Worm (Caenorhabditis elegans) whole organism, L4 larva: Measurements from ENCODE around the gene scc-1.

Experiments
- ama-1 ChIP-seq: fragments of 150-350 bp; optimal IDR thresholded peaks from 2 replicates; lab custom pipeline; 2014; ENCODE audit warnings: inconsistent platforms, mixed read lengths
- dmd-8 ChIP-seq: fragments of 200-800 bp; sonication (Bioruptor generic); IDR thresholded peaks from 2 replicates; pipeline ENCODE4 v1.3.6; 2022; ENCODE audit warnings: missing genetic modification characterization, missing compliant biosample characterization
- mep-1 ChIP-seq: fragments of 150-350 bp; sonication (generic microtip); optimal IDR thresholded peaks from 3 replicates; lab custom pipeline; 2014; ENCODE audit warnings: missing biosample characterization, missing genetic modification characterization
- pqm-1 ChIP-seq: sonication (generic microtip); optimal IDR thresholded peaks from 2 replicates; lab custom pipeline; 2017; ENCODE audit warnings: missing biosample characterization, missing genetic modification characterization
- snpc-4 ChIP-seq: fragments of 150-350 bp; optimal IDR thresholded peaks from 2 replicates; lab custom pipeline; 2014; ENCODE audit warnings: missing biosample characterization, missing genetic modification characterization

- TF ChIP-seq ama-1 (lab: Kevin White, UChicago) (no peak), mep-1 (tag; lab: Kevin White, UChicago) (no peak), dmd-8 (GFP tag; lab: Robert Waterston, UW) (no peak), snpc-4 (tag; lab: Kevin White, UChicago) (no peak), pqm-1 (tag; lab: Kevin White, UChicago) (no peak)
Measured at ce11 chrII:4748374-4748773, 49.9 kb downstream of the scc-1 start.
